Worm (Caenorhabditis elegans): ENCODE data around the gene Y55D9A.2.

Gene Y55D9A.2

ce11 chrIV:12605401-12605800 is at the start of gene Y55D9A.2:
Y55D9A.2 (minus strand) TSS chrIV:12605431.
- TF ChIP-seq ceh-79 (tag; optimal IDR thresholded peaks at IDR 0.05) (no peak), T26A5.8 (tag; optimal IDR thresholded peaks at IDR 0.05) (no peak), B0336.3 (GFP tag; IDR thresholded peaks at IDR 0.05) (peak; percentile 21; the same call in 1 of the 2 replicates), dpl-1 (GFP tag; optimal IDR thresholded peaks at IDR 0.05) (no peak), Y53G8AR.9 (GFP tag; conservative IDR thresholded peaks at IDR 0.05) (0 out of 2 replicates have a peak, but pooled peaks have one; percentile 38), pbrm-1 (GFP tag; IDR thresholded peaks at IDR 0.05) (no peak), snpc-4 (GFP tag; optimal IDR thresholded peaks at IDR 0.05) (no peak), snpc-4 (tag; optimal IDR thresholded peaks at IDR 0.05) (peak in 1 of 4 experiments; percentile 50), mcd-1 (GFP tag; IDR thresholded peaks at IDR 0.05) (peak; percentile 82), lsl-1 (GFP tag; optimal IDR thresholded peaks at IDR 0.05) (peak; percentile 22), tbp1 (GFP tag; optimal IDR thresholded peaks at IDR 0.05) (no peak), B0019.2 (GFP tag; conservative IDR thresholded peaks at IDR 0.05) (no peak), F57A8.1 (GFP tag; optimal IDR thresholded peaks at IDR 0.05) (no peak), sea-2 (GFP tag; IDR thresholded peaks at IDR 0.05) (no peak), chd-7 (tag; optimal IDR thresholded peaks at IDR 0.05) (no peak), F33H1.4 (GFP tag; IDR thresholded peaks at IDR 0.05) (0 out of 2 replicates have a peak, but pooled peaks have one; percentile 6), sptf-2 (GFP tag; optimal IDR thresholded peaks at IDR 0.05) (no peak), attf-3 (GFP tag; conservative IDR thresholded peaks at IDR 0.05) (no peak), akir-1 (GFP tag; optimal IDR thresholded peaks at IDR 0.05) (no peak), Y79H2A.3 (GFP tag; conservative IDR thresholded peaks at IDR 0.05) (0 out of 2 replicates have a peak, but pooled peaks have one; percentile 11), ztf-3 (GFP tag; optimal IDR thresholded peaks at IDR 0.05) (no peak), F22D6.2 (tag; optimal IDR thresholded peaks at IDR 0.05) (no peak), him-1 (tag; optimal IDR thresholded peaks at IDR 0.05) (peak; percentile 39), Y56A3A.18 (GFP tag; IDR thresholded peaks at IDR 0.05) (no peak), ceh-27 (GFP tag; optimal IDR thresholded peaks at IDR 0.05) (no peak), F49E8.2 (tag; optimal IDR thresholded peaks at IDR 0.05; ENCODE audit: insufficient read depth) (peak; percentile 40), attf-6 (GFP tag; IDR thresholded peaks at IDR 0.05) (no peak), Y67H2A.10 (GFP tag; conservative IDR thresholded peaks at IDR 0.05) (no peak), F37B4.10 (GFP tag; IDR thresholded peaks at IDR 0.05) (no peak), snpc-1.3 (tag; optimal IDR thresholded peaks at IDR 0.05; ENCODE audit: insufficient read depth) (peak; percentile 42), unc-130 (GFP tag; optimal IDR thresholded peaks at IDR 0.05) (no peak), F23B12.7 (tag; optimal IDR thresholded peaks at IDR 0.05; ENCODE audit: insufficient read depth) (peak; percentile 11), hlh-26 (GFP tag; conservative IDR thresholded peaks at IDR 0.05) (no peak), xnd-1 (tag; optimal IDR thresholded peaks at IDR 0.05) (no peak)

- TF ChIP-seq ceh-27 (GFP tag; optimal IDR thresholded peaks at IDR 0.05) (peak; percentile 22), ztf-25 (GFP tag; IDR thresholded peaks at IDR 0.05) (no peak)
Observed at ce11 chrIV:12653094-12653493, 47.9 kb upstream of the Y55D9A.2 start, which contains the start of the genes wdfy-3 and C26H9A.4. wdfy-3 (plus strand) TSS chrIV:12653401. C26H9A.4 (plus strand) TSS chrIV:12653410.

- no peak for TF ChIP-seq xnd-1 (tag; optimal IDR thresholded peaks at IDR 0.05)
- TF ChIP-seq B0019.2 (GFP tag; conservative IDR thresholded peaks at IDR 0.05), result no peak
- TF ChIP-seq K12H6.12 (tag; optimal IDR thresholded peaks at IDR 0.05), result peak; percentile 37
- no peak for TF ChIP-seq ceh-40 (GFP tag; IDR thresholded peaks at IDR 0.05)
- no peak for TF ChIP-seq snpc-3.4 (tag; optimal IDR thresholded peaks at IDR 0.05)
- TF ChIP-seq F49E8.2 (tag; optimal IDR thresholded peaks at IDR 0.05; ENCODE audit: insufficient read depth), result no peak
- TF ChIP-seq ceh-79 (tag; optimal IDR thresholded peaks at IDR 0.05), result no peak
- no peak for TF ChIP-seq lag-1 (GFP tag; IDR thresholded peaks at IDR 0.05)
- TF ChIP-seq aptf-2 (GFP tag; conservative IDR thresholded peaks at IDR 0.05), result no peak
- peak; percentile 7; the same call in 1 of the 2 replicates for TF ChIP-seq hmg-1.2 (GFP tag; IDR thresholded peaks at IDR 0.05)
- TF ChIP-seq nhr-179 (tag; optimal IDR thresholded peaks at IDR 0.05), result no peak
- TF ChIP-seq repo-1 (tag; optimal IDR thresholded peaks at IDR 0.05), result no peak
- TF ChIP-seq aptf-3 (GFP tag; IDR thresholded peaks at IDR 0.05), result no peak
- TF ChIP-seq ceh-100 (GFP tag; IDR thresholded peaks at IDR 0.05), result no peak
- TF ChIP-seq F22D6.2 (tag; optimal IDR thresholded peaks at IDR 0.05), result no peak
- TF ChIP-seq ceh-91 (GFP tag; IDR thresholded peaks at IDR 0.05), result no peak
- no peak for TF ChIP-seq attf-6 (GFP tag; IDR thresholded peaks at IDR 0.05)
Observed at ce11 chrIV:12651570-12651969, 46.3 kb upstream of the Y55D9A.2 start.
